Worm (Caenorhabditis elegans) whole organism, L4 larva: ENCODE measurements around the gene T27A10.5.

Source experiments
- F37D6.2 ChIP-seq: sonication (generic microtip); optimal IDR thresholded peaks from 2 replicates; lab custom pipeline; 2016; ENCODE audit warnings: mild to moderate bottlenecking, missing genetic modification characterization, missing compliant biosample characterization
- T20F7.1 ChIP-seq: fragments of 200-800 bp; sonication (Bioruptor generic); optimal IDR thresholded peaks from 2 replicates; lab custom pipeline; 2018; ENCODE audit warnings: mild to moderate bottlenecking, missing genetic modification characterization, missing compliant biosample characterization
- T26A8.4 ChIP-seq: fragments of 200-800 bp; sonication (Bioruptor generic); IDR thresholded peaks from 2 replicates; pipeline ENCODE4 v1.3.6; 2022; ENCODE audit warnings: missing genetic modification characterization, missing compliant biosample characterization
- Y5F2A.4 ChIP-seq: fragments of 200-800 bp; sonication (Bioruptor generic); optimal IDR thresholded peaks from 2 replicates; lab custom pipeline; 2018; ENCODE audit warnings: mild to moderate bottlenecking, missing genetic modification characterization, missing compliant biosample characterization
- Y75B8A.6 ChIP-seq: fragments of 200-800 bp; sonication (Bioruptor generic); IDR thresholded peaks from 2 replicates; pipeline ENCODE4 v1.3.6; 2022; ENCODE audit warnings: missing genetic modification reagents, missing genetic modification characterization, missing compliant biosample characterization
- aha-1 ChIP-seq: fragments of 150-350 bp; peaks from one replicate; lab custom pipeline; 2014; ENCODE audit warnings: missing biosample characterization, missing genetic modification characterization
- arid-1 ChIP-seq: fragments of 200-800 bp; sonication (Bioruptor generic); conservative IDR thresholded peaks from 2 replicates; pipeline ENCODE4 v1.3.6; 2022; ENCODE audit warnings: missing genetic modification reagents, missing genetic modification characterization, missing compliant biosample characterization
- attf-4 ChIP-seq: sonication (generic microtip); optimal IDR thresholded peaks from 3 replicates; lab custom pipeline; 2017; ENCODE audit warnings: missing biosample characterization, missing genetic modification characterization
- ceh-20 ChIP-seq: fragments of 200-800 bp; sonication (Bioruptor generic); IDR thresholded peaks from 2 replicates; pipeline ENCODE4 v1.3.6; 2022; ENCODE audit warnings: missing genetic modification reagents, missing genetic modification characterization, missing compliant biosample characterization
- ceh-28 ChIP-seq: fragments of 150-350 bp; optimal IDR thresholded peaks from 2 replicates; lab custom pipeline; 2014; ENCODE audit warnings: missing biosample characterization, missing genetic modification reagents, missing genetic modification characterization
- ceh-44 ChIP-seq: fragments of 200-800 bp; sonication (Bioruptor generic); IDR thresholded peaks from 2 replicates; pipeline ENCODE4 v1.3.6; 2022; ENCODE audit warnings: missing genetic modification reagents, missing genetic modification characterization, missing compliant biosample characterization
- ces-1 ChIP-seq: fragments of 150-350 bp; sonication (generic microtip); optimal IDR thresholded peaks from 4 replicates; lab custom pipeline; 2014; ENCODE audit warnings: missing biosample characterization, missing genetic modification reagents, missing genetic modification characterization
- ctbp-1 ChIP-seq: fragments of 200-800 bp; sonication (Bioruptor generic); IDR thresholded peaks from 2 replicates; pipeline ENCODE4 v1.3.6; 2022; ENCODE audit warnings: missing genetic modification reagents, missing genetic modification characterization, missing compliant biosample characterization
- daf-12 ChIP-seq: fragments of 150-350 bp; optimal IDR thresholded peaks from 2 replicates; lab custom pipeline; 2014; ENCODE audit warnings: missing biosample characterization, missing genetic modification reagents, missing genetic modification characterization
- daf-16 ChIP-seq, 3 experiments: sonication (generic microtip); optimal IDR thresholded peaks; 2 replicates each; lab custom pipeline; 2016 to 2017; ENCODE audit warnings: missing genetic modification characterization in 3 of 3, missing genetic modification reagents in 3 of 3, mild to moderate bottlenecking in 2 of 3, missing compliant biosample characterization in 2 of 3, missing biosample characterization in 1 of 3, moderate library complexity in 1 of 3
- dmd-6 ChIP-seq: fragments of 200-800 bp; sonication (Bioruptor generic); IDR thresholded peaks from 2 replicates; pipeline ENCODE4 v1.3.6; 2022; ENCODE audit warnings: missing genetic modification reagents, missing genetic modification characterization, missing compliant biosample characterization
- dmd-9 ChIP-seq: fragments of 200-800 bp; sonication (Bioruptor generic); IDR thresholded peaks from 2 replicates; pipeline ENCODE4 v1.3.6; 2022; ENCODE audit warnings: missing genetic modification reagents, missing genetic modification characterization, missing compliant biosample characterization
- egl-27 ChIP-seq: sonication (generic microtip); optimal IDR thresholded peaks from 3 replicates; lab custom pipeline; 2017; ENCODE audit warnings: missing biosample characterization, missing genetic modification reagents, missing genetic modification characterization
- fkh-10 ChIP-seq: fragments of 150-350 bp; optimal IDR thresholded peaks from 2 replicates; lab custom pipeline; 2014; ENCODE audit warnings: missing biosample characterization, missing genetic modification reagents, missing genetic modification characterization
- hif-1 ChIP-seq, 2 experiments: sonication (generic microtip); optimal IDR thresholded peaks; 2 replicates each; lab custom pipeline; 2016 to 2017; ENCODE audit warnings: missing compliant biosample characterization in 2 of 2, missing genetic modification characterization in 2 of 2, missing genetic modification reagents in 2 of 2, missing genotype in 2 of 2, mild to moderate bottlenecking in 1 of 2
- hlh-11 ChIP-seq: fragments of 200-800 bp; sonication (Bioruptor generic); optimal IDR thresholded peaks from 2 replicates; lab custom pipeline; 2018; ENCODE audit warnings: mild to moderate bottlenecking, missing genetic modification characterization, missing compliant biosample characterization
- hlh-30 ChIP-seq: sonication (generic microtip); optimal IDR thresholded peaks from 2 replicates; lab custom pipeline; 2017; ENCODE audit warnings: antibody characterized with exemption, mild to moderate bottlenecking, missing genetic modification characterization, missing compliant biosample characterization; ENCODE audit not compliant: insufficient read depth
- lin-1 ChIP-seq: fragments of 200-800 bp; sonication (Bioruptor generic); IDR thresholded peaks from 2 replicates; pipeline ENCODE4 v1.3.6; 2022; ENCODE audit warnings: missing genetic modification reagents, missing genetic modification characterization, missing compliant biosample characterization
- lin-15B ChIP-seq: fragments of 150-350 bp; sonication (generic microtip); optimal IDR thresholded peaks from 3 replicates; lab custom pipeline; 2014; ENCODE audit warnings: missing biosample characterization, missing genetic modification characterization
- lin-29 ChIP-seq: fragments of 200-800 bp; sonication (Bioruptor generic); IDR thresholded peaks from 2 replicates; pipeline ENCODE4 v1.3.6; 2022; ENCODE audit warnings: missing genetic modification reagents, missing genetic modification characterization, missing compliant biosample characterization
- lin-38 ChIP-seq: fragments of 200-800 bp; sonication (Bioruptor generic); IDR thresholded peaks from 2 replicates; pipeline ENCODE4 v1.3.6; 2022; ENCODE audit warnings: missing genetic modification reagents, missing genetic modification characterization, missing compliant biosample characterization
- madf-5 ChIP-seq, 2 experiments: fragments of 200-800 bp; sonication (Bioruptor generic); IDR thresholded peaks; 2 replicates each; pipeline ENCODE4 v1.3.6; 2022; ENCODE audit warnings: missing compliant biosample characterization in 2 of 2, missing genetic modification characterization in 2 of 2
- mdl-1 ChIP-seq, 2 experiments: fragments of 150-350 bp in 1 of 2; sonication (generic microtip) in 1 of 2; optimal IDR thresholded peaks; 2 replicates each; lab custom pipeline; 2014 to 2017; ENCODE audit warnings: missing biosample characterization in 2 of 2, missing genetic modification characterization in 2 of 2
- mdt-29 ChIP-seq: fragments of 200-800 bp; sonication (Bioruptor generic); IDR thresholded peaks from 2 replicates; pipeline ENCODE4 v1.3.6; 2022; ENCODE audit warnings: missing genetic modification reagents, missing genetic modification characterization, missing compliant biosample characterization
- mxl-3 ChIP-seq: fragments of 200-800 bp; sonication (Bioruptor generic); optimal IDR thresholded peaks from 2 replicates; lab custom pipeline; 2018; ENCODE audit warnings: mild to moderate bottlenecking, missing genetic modification characterization, missing compliant biosample characterization
- nhr-102 ChIP-seq: sonication (generic microtip); optimal IDR thresholded peaks from 2 replicates; lab custom pipeline; 2016; ENCODE audit warnings: mild to moderate bottlenecking, missing genetic modification characterization, moderate library complexity, missing compliant biosample characterization
- nhr-11 ChIP-seq: fragments of 150-350 bp; optimal IDR thresholded peaks from 2 replicates; lab custom pipeline; 2014; ENCODE audit warnings: missing biosample characterization, missing genetic modification characterization
- nhr-25 ChIP-seq: sonication (generic microtip); optimal IDR thresholded peaks from 2 replicates; lab custom pipeline; 2017; ENCODE audit warnings: missing genetic modification characterization, mild to moderate bottlenecking, missing compliant biosample characterization, antibody characterized with exemption, moderate library complexity, borderline replicate concordance; ENCODE audit not compliant: insufficient read depth
- nhr-28 ChIP-seq: fragments of 150-350 bp; optimal IDR thresholded peaks from 2 replicates; lab custom pipeline; 2014; ENCODE audit warnings: missing biosample characterization, missing genetic modification characterization
- nhr-48 ChIP-seq: sonication (generic microtip); optimal IDR thresholded peaks from 2 replicates; lab custom pipeline; 2016; ENCODE audit warnings: mild to moderate bottlenecking, missing genetic modification characterization, missing compliant biosample characterization
- nhr-6 ChIP-seq: fragments of 150-350 bp; optimal IDR thresholded peaks from 2 replicates; lab custom pipeline; 2014; ENCODE audit warnings: missing biosample characterization, missing genetic modification characterization
- php-3 ChIP-seq: fragments of 200-800 bp; sonication (Bioruptor generic); IDR thresholded peaks from 2 replicates; pipeline ENCODE4 v1.3.6; 2022; ENCODE audit warnings: missing genetic modification reagents, missing genetic modification characterization, missing compliant biosample characterization
- pqm-1 ChIP-seq: sonication (generic microtip); optimal IDR thresholded peaks from 2 replicates; lab custom pipeline; 2017; ENCODE audit warnings: missing biosample characterization, missing genetic modification characterization
- rbr-2 ChIP-seq: sonication (generic microtip); optimal IDR thresholded peaks from 2 replicates; lab custom pipeline; 2016; ENCODE audit warnings: missing genotype, missing genetic modification characterization, missing compliant biosample characterization
- sdz-12 ChIP-seq: fragments of 200-800 bp; sonication (Bioruptor generic); optimal IDR thresholded peaks from 2 replicates; lab custom pipeline; 2018; ENCODE audit warnings: mild to moderate bottlenecking, missing genetic modification characterization, missing compliant biosample characterization
- set-16 ChIP-seq: fragments of 200-800 bp; sonication (Bioruptor generic); IDR thresholded peaks from 2 replicates; pipeline ENCODE4 v1.3.6; 2022; ENCODE audit warnings: missing genetic modification reagents, missing genetic modification characterization, missing compliant biosample characterization
- tag-97 ChIP-seq: fragments of 200-800 bp; sonication (Bioruptor generic); IDR thresholded peaks from 2 replicates; pipeline ENCODE4 v1.3.6; 2022; ENCODE audit warnings: missing genetic modification characterization, missing compliant biosample characterization
- unc-130 ChIP-seq: sonication (generic microtip); optimal IDR thresholded peaks from 2 replicates; lab custom pipeline; 2016; ENCODE audit warnings: missing genetic modification reagents, missing genetic modification characterization, missing compliant biosample characterization
- unc-39 ChIP-seq: sonication (generic microtip); optimal IDR thresholded peaks from 2 replicates; lab custom pipeline; 2017; ENCODE audit warnings: missing biosample characterization, missing genetic modification characterization
- unc-62 ChIP-seq, 3 experiments: fragments of 150-350 bp in 1 of 3; sonication (generic microtip); optimal IDR thresholded peaks in 2 of 3; peaks in 1 of 3; 1 replicate in 1 of 3; 2 replicates in 2 of 3; lab custom pipeline; 2014 to 2017; ENCODE audit warnings: missing biosample characterization in 3 of 3, missing genetic modification characterization in 3 of 3, missing genetic modification reagents in 3 of 3, missing genotype in 1 of 3
- vab-7 ChIP-seq: fragments of 200-800 bp; sonication (Bioruptor generic); IDR thresholded peaks from 2 replicates; pipeline ENCODE4 v1.3.6; 2022; ENCODE audit warnings: missing genetic modification reagents, missing genetic modification characterization, missing compliant biosample characterization
- zfp-3 ChIP-seq: fragments of 200-800 bp; sonication (Bioruptor generic); conservative IDR thresholded peaks from 2 replicates; pipeline ENCODE4 v1.3.6; 2022; ENCODE audit warnings: missing genetic modification reagents, missing genetic modification characterization, missing compliant biosample characterization

T27A10.5 gene

DNA sequence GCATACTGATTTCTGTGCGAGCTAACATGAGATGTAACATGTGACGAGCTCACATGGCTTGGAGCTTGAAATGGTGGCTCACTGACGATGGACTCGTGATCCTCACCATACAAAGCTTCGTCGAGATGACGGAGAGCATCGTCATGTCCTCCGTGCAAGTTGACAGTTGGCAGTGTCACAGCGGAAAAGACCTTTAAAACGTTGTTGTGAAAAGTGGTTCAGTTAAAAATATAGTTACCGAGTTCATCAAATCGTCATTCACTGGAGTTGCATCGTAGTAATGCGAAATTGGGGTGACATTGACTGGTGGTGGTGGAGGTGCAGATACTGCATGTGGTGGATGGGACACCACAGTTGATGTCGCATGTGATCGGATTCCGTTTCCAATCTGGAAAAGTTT is 37.1 kb upstream of the T27A10.5 start:
- TF ChIP-seq arid-1 (GFP tag; lab: Robert Waterston, UW): no peak
- TF ChIP-seq ceh-28 (tag; lab: Kevin White, UChicago): no peak
- peak in 1 of 2 experiments; percentile 76 for TF ChIP-seq unc-62 (GFP tag; optimal IDR thresholded peaks at IDR 0.05 in 1 of 2; lab: Kevin White, UChicago)
- no peak for TF ChIP-seq unc-62 (tag; optimal IDR thresholded peaks at IDR 0.05; lab: Kevin White, UChicago)
- TF ChIP-seq aha-1: peak; percentile 62

ce11 chrX:3605727-3606126 is 32.3 kb upstream of the T27A10.5 start, which contains the start of gene C18B2.4:
Gene C18B2.4, minus strand, starts transcription at chrX:3605741.
- TF ChIP-seq lin-38 (peak; percentile 86), unc-130 (GFP tag; lab: Kevin White, UChicago) (no peak), mdl-1 (tag; optimal IDR thresholded peaks at IDR 0.05; lab: Kevin White, UChicago) (peak in 1 of 2 experiments; percentile 35), unc-39 (tag; lab: Kevin White, UChicago) (no peak), sdz-12 (GFP tag; lab: Kevin White, UChicago) (no peak), tag-97 (GFP tag; lab: Robert Waterston, UW) (no peak), vab-7 (GFP tag; lab: Robert Waterston, UW) (peak; percentile 40; the same call in 1 of the 2 replicates), php-3 (GFP tag; lab: Robert Waterston, UW) (no peak), nhr-102 (tag; lab: Kevin White, UChicago) (peak; percentile 12), T20F7.1 (no peak), arid-1 (GFP tag; lab: Robert Waterston, UW) (0 out of 2 replicates have a peak, but pooled peaks have one; percentile 7), hif-1 (tag; optimal IDR thresholded peaks at IDR 0.05; lab: Kevin White, UChicago) (peak in 1 of 2 experiments; percentile 66), nhr-28 (peak; percentile 81), nhr-48 (tag; lab: Kevin White, UChicago) (no peak), dmd-9 (GFP tag; lab: Robert Waterston, UW) (no peak), Y75B8A.6 (no peak), T26A8.4 (0 out of 2 replicates have a peak, but pooled peaks have one; percentile 32), lin-15B (tag; lab: Kevin White, UChicago) (no peak), lin-29 (GFP tag; lab: Robert Waterston, UW) (no peak), mxl-3 (GFP tag; lab: Kevin White, UChicago) (peak; percentile 95), set-16 (GFP tag; lab: Robert Waterston, UW) (peak; percentile 28; the same call in 1 of the 2 replicates), ctbp-1 (GFP tag; lab: Robert Waterston, UW) (peak; percentile 65; the same call in 1 of the 2 replicates), mdt-29 (GFP tag; lab: Robert Waterston, UW) (no peak), hlh-30 (tag; lab: Kevin White, UChicago) (peak; percentile 97), nhr-25 (tag; lab: Kevin White, UChicago) (peak; percentile 13), madf-5 (GFP tag; IDR thresholded peaks at IDR 0.05; lab: Robert Waterston, UW) (no peak), ceh-20 (peak; percentile 87), daf-12 (no peak), nhr-11 (tag; lab: Kevin White, UChicago) (peak; percentile 76), F37D6.2 (peak; percentile 13), ces-1 (no peak), attf-4 (tag; lab: Kevin White, UChicago) (no peak), Y5F2A.4 (GFP tag; lab: Kevin White, UChicago) (no peak), hlh-11 (peak; percentile 87), pqm-1 (peak; percentile 62), aha-1 (peak; percentile 98), ceh-28 (tag; lab: Kevin White, UChicago) (no peak), nhr-6 (tag; lab: Kevin White, UChicago) (peak; percentile 80), ceh-44 (no peak), rbr-2 (tag; lab: Kevin White, UChicago) (peak; percentile 67), zfp-3 (GFP tag; lab: Robert Waterston, UW) (no peak), fkh-10 (GFP tag; lab: Kevin White, UChicago) (no peak), dmd-6 (peak; percentile 75), daf-16 (GFP tag; optimal IDR thresholded peaks at IDR 0.05; lab: Kevin White, UChicago) (no peak), daf-16 (tag; optimal IDR thresholded peaks at IDR 0.05; lab: Kevin White, UChicago) (peak; percentile 79), egl-27 (no peak), lin-1 (GFP tag; lab: Robert Waterston, UW) (peak; percentile 53; the same call in 1 of the 2 replicates)
